Fruit fly (Drosophila melanogaster): ENCODE measurements around the gene Cpr31A.

The Cpr31A gene

dm6 chr2L:10017363-10017762 is 36.6 kb upstream of the Cpr31A start, which contains the start of gene CG13131:
TSS of gene CG13131 (minus strand) at chr2L:10017463.
- TF ChIP-seq CG17806 (tag; optimal IDR thresholded peaks at IDR 0.05) (no peak), Pif1A (GFP tag; optimal IDR thresholded peaks at IDR 0.05) (no peak), EcR (GFP tag; optimal IDR thresholded peaks at IDR 0.05) (no peak), Ets98B (GFP tag; IDR thresholded peaks at IDR 0.05) (no peak), CG12605 (GFP tag; IDR thresholded peaks at IDR 0.05) (no peak), Pif1B (GFP tag; optimal IDR thresholded peaks at IDR 0.05) (no peak), CG8301 (tag; optimal IDR thresholded peaks at IDR 0.05) (no peak), rn (GFP tag; IDR thresholded peaks at IDR 0.05) (no peak), fd96Ca (GFP tag; IDR thresholded peaks at IDR 0.05) (no peak), CG9948 (tag; optimal IDR thresholded peaks at IDR 0.05) (no peak)

dm6 chr2L:10026376-10026775 is 27.6 kb upstream of the Cpr31A start, which contains the start of gene CG13127:
TSS of gene CG13127 (plus strand) at chr2L:10026676.
- TF ChIP-seq CG12605 (GFP tag; IDR thresholded peaks at IDR 0.05), result no peak
- TF ChIP-seq CG32121 (GFP tag; IDR thresholded peaks at IDR 0.05), result no peak
- no peak for TF ChIP-seq rn (GFP tag; IDR thresholded peaks at IDR 0.05)
- TF ChIP-seq CG8301 (tag; optimal IDR thresholded peaks at IDR 0.05), result no peak
- TF ChIP-seq CG9948 (tag; optimal IDR thresholded peaks at IDR 0.05), result no peak
- no peak for TF ChIP-seq Pif1B (GFP tag; optimal IDR thresholded peaks at IDR 0.05)
- no peak for TF ChIP-seq CG4496 (GFP tag; IDR thresholded peaks at IDR 0.05)
- no peak for TF ChIP-seq Ets98B (GFP tag; IDR thresholded peaks at IDR 0.05)
- no peak for TF ChIP-seq CG10348 (GFP tag; IDR thresholded peaks at IDR 0.05)
- no peak for TF ChIP-seq CG34367 (tag; optimal IDR thresholded peaks at IDR 0.05)
- no peak for TF ChIP-seq fd96Ca (GFP tag; IDR thresholded peaks at IDR 0.05)
- no peak for TF ChIP-seq D1 (tag; optimal IDR thresholded peaks at IDR 0.05)
- TF ChIP-seq Snoo (tag; optimal IDR thresholded peaks at IDR 0.05), result no peak
- no peak for TF ChIP-seq CG15710 (tag; optimal IDR thresholded peaks at IDR 0.05)
- TF ChIP-seq CG17806 (tag; optimal IDR thresholded peaks at IDR 0.05), result no peak

DNA sequence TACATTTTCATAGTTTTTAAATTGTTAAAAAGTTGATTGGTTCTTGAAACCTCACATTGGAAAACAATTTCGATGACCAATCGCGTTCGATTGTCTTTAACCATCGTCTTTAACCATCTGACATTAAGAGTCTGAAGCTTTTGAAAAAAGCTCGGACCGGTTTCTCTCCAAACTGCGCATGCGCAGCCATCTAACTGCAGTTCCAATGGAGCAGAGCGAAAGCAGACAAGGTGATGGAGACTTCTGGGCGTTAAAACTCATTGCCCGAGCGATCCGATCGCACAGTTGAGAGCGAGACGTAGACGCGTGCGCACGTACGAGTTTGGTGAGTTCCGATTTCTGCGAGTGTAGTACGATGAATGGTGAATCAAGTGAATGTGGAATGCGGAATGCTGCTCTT is 21.6 kb upstream of the Cpr31A start, which contains the start of gene obst-B:
Gene obst-B, plus strand, starts transcription at position 276 of the 400 bp plus-strand sequence.
- peak; percentile 33 for TF ChIP-seq Pif1B (GFP tag; optimal IDR thresholded peaks at IDR 0.05)
- no peak for TF ChIP-seq CG34367 (tag; optimal IDR thresholded peaks at IDR 0.05)
- no peak for TF ChIP-seq fd96Ca (GFP tag; IDR thresholded peaks at IDR 0.05)
- TF ChIP-seq CG8159 (tag; optimal IDR thresholded peaks at IDR 0.05), result no peak

DNA sequence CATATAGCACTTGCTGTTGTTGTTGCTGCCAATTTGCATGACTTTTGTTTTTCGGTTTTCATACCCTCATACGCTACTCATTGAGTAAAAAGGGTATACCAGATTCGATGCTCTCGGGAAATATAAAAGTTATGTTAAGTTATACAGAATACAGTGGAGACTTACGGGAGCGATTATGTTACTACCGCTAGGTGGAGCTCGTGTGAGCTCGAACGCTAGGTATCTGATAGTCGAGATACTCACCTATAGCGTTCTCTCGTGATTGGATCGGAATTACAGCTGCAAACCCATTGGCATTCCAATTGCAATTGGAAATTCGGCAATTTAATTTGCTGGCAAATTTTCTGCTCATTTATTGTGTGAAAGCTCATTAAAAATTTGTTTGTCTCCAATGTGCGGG is 20.6 kb upstream of the Cpr31A start:
- TF ChIP-seq Snoo (tag; optimal IDR thresholded peaks at IDR 0.05) (no peak), Ets98B (GFP tag; IDR thresholded peaks at IDR 0.05) (peak; percentile 35), EcR (GFP tag; optimal IDR thresholded peaks at IDR 0.05) (no peak), CG14655 (GFP tag; optimal IDR thresholded peaks at IDR 0.05) (peak; percentile 12), fd96Ca (GFP tag; IDR thresholded peaks at IDR 0.05) (peak; percentile 50; the same call in 1 of the 3 replicates), CG32121 (GFP tag; IDR thresholded peaks at IDR 0.05) (peak; percentile 40; the same call in 1 of the 2 replicates), CG10348 (GFP tag; IDR thresholded peaks at IDR 0.05) (no peak), CG4496 (GFP tag; IDR thresholded peaks at IDR 0.05) (peak; percentile 62; the same call in 2 of the 3 replicates)

- TF ChIP-seq CG34367 (tag; optimal IDR thresholded peaks at IDR 0.05) (peak; percentile 39), CG8159 (tag; optimal IDR thresholded peaks at IDR 0.05) (peak; percentile 35), EcR (GFP tag; optimal IDR thresholded peaks at IDR 0.05) (peak; percentile 40), CG32121 (GFP tag; IDR thresholded peaks at IDR 0.05) (no peak), fd96Ca (GFP tag; IDR thresholded peaks at IDR 0.05) (peak; percentile 38; the same call in 2 of the 3 replicates), rn (GFP tag; IDR thresholded peaks at IDR 0.05) (no peak), CG9948 (tag; optimal IDR thresholded peaks at IDR 0.05) (peak; percentile 36), CG17806 (tag; optimal IDR thresholded peaks at IDR 0.05) (peak; percentile 34), gl (tag; optimal IDR thresholded peaks at IDR 0.05) (no peak), Ets98B (GFP tag; IDR thresholded peaks at IDR 0.05) (peak; percentile 7; the same call in 1 of the 2 replicates), CG15710 (tag; optimal IDR thresholded peaks at IDR 0.05) (peak; percentile 47), CG14655 (GFP tag; optimal IDR thresholded peaks at IDR 0.05) (peak; percentile 31), Pif1A (GFP tag; optimal IDR thresholded peaks at IDR 0.05) (peak; percentile 25)
These were observed 18.1 kb upstream of the Cpr31A start for dm6 chr2L:10035786-10036364.

- TF ChIP-seq D1 (tag; optimal IDR thresholded peaks at IDR 0.05), result no peak
- no peak for TF ChIP-seq Ets98B (GFP tag; IDR thresholded peaks at IDR 0.05)
- no peak for TF ChIP-seq CG8159 (tag; optimal IDR thresholded peaks at IDR 0.05)
- no peak for TF ChIP-seq CG4496 (GFP tag; IDR thresholded peaks at IDR 0.05)
- TF ChIP-seq CG34367 (tag; optimal IDR thresholded peaks at IDR 0.05), result no peak
- no peak for TF ChIP-seq fd96Ca (GFP tag; IDR thresholded peaks at IDR 0.05)
- no peak for TF ChIP-seq CG13204 (GFP tag; optimal IDR thresholded peaks at IDR 0.05)
- no peak for TF ChIP-seq Pif1B (GFP tag; optimal IDR thresholded peaks at IDR 0.05)
- no peak for TF ChIP-seq Pif1A (GFP tag; optimal IDR thresholded peaks at IDR 0.05)
These were observed 4.7 kb upstream of the Cpr31A start, which contains the start of gene CG33301 for dm6 chr2L:10049280-10049679. TSS of gene CG33301 (plus strand) at chr2L:10049580.

DNA sequence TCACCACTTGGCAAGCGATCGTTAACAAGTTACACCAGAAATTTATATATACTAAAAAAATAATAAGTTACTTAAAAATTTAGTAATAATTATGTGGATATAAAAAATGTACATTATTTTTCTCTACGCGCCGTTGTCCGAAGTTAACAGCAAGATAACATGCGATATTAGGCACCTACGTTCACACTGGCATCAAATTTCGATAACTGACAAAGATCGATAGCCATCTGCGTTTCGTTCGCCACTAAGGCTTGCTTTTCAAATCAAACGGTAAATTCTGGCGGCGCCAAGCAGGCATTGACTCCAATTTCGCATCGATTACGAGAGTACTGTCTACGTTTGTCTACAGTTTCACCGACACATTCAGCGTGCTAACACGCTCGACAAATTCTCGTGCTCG is 2.7 kb downstream of the Cpr31A start, which contains the start of gene Pen:
Gene Pen, plus strand, starts transcription at position 196 of the 400 bp plus-strand sequence.
- no peak for TF ChIP-seq CG4496 (GFP tag; IDR thresholded peaks at IDR 0.05)
- TF ChIP-seq D1 (tag; optimal IDR thresholded peaks at IDR 0.05), result no peak
- TF ChIP-seq rn (GFP tag; IDR thresholded peaks at IDR 0.05), result no peak
- TF ChIP-seq CG32121 (GFP tag; IDR thresholded peaks at IDR 0.05), result no peak
- TF ChIP-seq EcR (GFP tag; optimal IDR thresholded peaks at IDR 0.05), result peak; percentile 40
- TF ChIP-seq CG13204 (GFP tag; optimal IDR thresholded peaks at IDR 0.05), result no peak

Measured in whole organism, pupa.